Worm (Caenorhabditis elegans) whole organism, L3 larva: Measurements from ENCODE around the gene Y44F5A.1.

Source experiments
- R02D3.7 ChIP-seq: fragments of 150-350 bp; optimal IDR thresholded peaks from 2 replicates; lab custom pipeline; 2014; ENCODE audit warnings: missing biosample characterization, missing genetic modification characterization
- ZK546.5 ChIP-seq: sonication (generic microtip); optimal IDR thresholded peaks from 2 replicates; lab custom pipeline; 2017; ENCODE audit warnings: missing biosample characterization, missing genetic modification characterization
- aly-2 ChIP-seq: fragments of 150-350 bp; optimal IDR thresholded peaks from 2 replicates; lab custom pipeline; 2014; ENCODE audit warnings: missing biosample characterization, missing genetic modification characterization
- ceh-16 ChIP-seq: sonication (generic microtip); optimal IDR thresholded peaks from 2 replicates; lab custom pipeline; 2017; ENCODE audit warnings: missing biosample characterization, missing genetic modification characterization
- ceh-28 ChIP-seq: fragments of 150-350 bp; optimal IDR thresholded peaks from 2 replicates; lab custom pipeline; 2014; ENCODE audit warnings: missing biosample characterization, missing genetic modification reagents, missing genetic modification characterization
- ceh-82 ChIP-seq: fragments of 150-350 bp; optimal IDR thresholded peaks from 2 replicates; lab custom pipeline; 2014; ENCODE audit warnings: missing biosample characterization, missing genetic modification characterization
- ceh-9 ChIP-seq: sonication (generic microtip); optimal IDR thresholded peaks from 2 replicates; lab custom pipeline; 2018; ENCODE audit warnings: missing biosample characterization, missing genetic modification characterization
- egl-5 ChIP-seq: fragments of 150-350 bp; optimal IDR thresholded peaks from 2 replicates; lab custom pipeline; 2017; ENCODE audit warnings: missing biosample characterization, missing genetic modification reagents, missing genetic modification characterization, inconsistent platforms
- elt-1 ChIP-seq: fragments of 150-350 bp; optimal IDR thresholded peaks from 2 replicates; lab custom pipeline; 2014; ENCODE audit warnings: missing biosample characterization, missing genetic modification characterization
- elt-2 ChIP-seq: sonication (generic microtip); optimal IDR thresholded peaks from 2 replicates; lab custom pipeline; 2016; ENCODE audit warnings: missing genetic modification reagents, mild to moderate bottlenecking, missing genetic modification characterization, missing compliant biosample characterization
- elt-3 ChIP-seq, 3 experiments: fragments of 150-350 bp in 1 of 3; sonication (generic microtip) in 2 of 3; optimal IDR thresholded peaks; 2 replicates in 2 of 3; 4 replicates in 1 of 3; lab custom pipeline; 2014 to 2017; ENCODE audit warnings: missing biosample characterization in 3 of 3, missing genetic modification characterization in 3 of 3
- eor-1 ChIP-seq, 2 experiments: fragments of 150-350 bp; optimal IDR thresholded peaks; 2 replicates each; lab custom pipeline; 2014 to 2018; ENCODE audit warnings: missing biosample characterization in 2 of 2, missing genetic modification characterization in 2 of 2
- fkh-10 ChIP-seq: sonication (generic microtip); optimal IDR thresholded peaks from 2 replicates; lab custom pipeline; 2017; ENCODE audit warnings: missing biosample characterization, missing genetic modification reagents, missing genetic modification characterization
- fkh-2 ChIP-seq: fragments of 150-350 bp; optimal IDR thresholded peaks from 2 replicates; lab custom pipeline; 2014; ENCODE audit warnings: missing biosample characterization, missing genetic modification reagents, missing genetic modification characterization
- fos-1 ChIP-seq: fragments of 150-350 bp; optimal IDR thresholded peaks from 2 replicates; lab custom pipeline; 2014; ENCODE audit warnings: missing biosample characterization, missing genetic modification characterization
- hmg-11 ChIP-seq: sonication (generic microtip); optimal IDR thresholded peaks from 2 replicates; lab custom pipeline; 2016; ENCODE audit warnings: missing genetic modification characterization, missing compliant biosample characterization
- jun-1 ChIP-seq: fragments of 150-350 bp; optimal IDR thresholded peaks from 2 replicates; lab custom pipeline; 2014; ENCODE audit warnings: missing biosample characterization, missing genetic modification reagents, missing genetic modification characterization
- lin-39 ChIP-seq: fragments of 150-350 bp; optimal IDR thresholded peaks from 2 replicates; lab custom pipeline; 2018; ENCODE audit warnings: missing biosample characterization, missing genetic modification reagents, missing genetic modification characterization
- mml-1 ChIP-seq: fragments of 150-350 bp; sonication (generic microtip); optimal IDR thresholded peaks from 3 replicates; lab custom pipeline; 2014; ENCODE audit warnings: missing biosample characterization, missing genetic modification characterization
- nfya-1 ChIP-seq: sonication (generic microtip); optimal IDR thresholded peaks from 2 replicates; lab custom pipeline; 2017; ENCODE audit warnings: missing genetic modification characterization, mild to moderate bottlenecking, missing compliant biosample characterization, antibody characterized with exemption, moderate library complexity; ENCODE audit not compliant: insufficient read depth
- nhr-11 ChIP-seq: fragments of 150-350 bp; optimal IDR thresholded peaks from 2 replicates; lab custom pipeline; 2014; ENCODE audit warnings: missing biosample characterization, missing genetic modification characterization
- nhr-12 ChIP-seq: fragments of 150-350 bp; optimal IDR thresholded peaks from 2 replicates; lab custom pipeline; 2014; ENCODE audit warnings: missing biosample characterization, missing genetic modification characterization
- nhr-23 ChIP-seq: fragments of 150-350 bp; optimal IDR thresholded peaks from 2 replicates; lab custom pipeline; 2014; ENCODE audit warnings: missing biosample characterization, missing genetic modification reagents, missing genetic modification characterization
- nhr-237 ChIP-seq: fragments of 150-350 bp; optimal IDR thresholded peaks from 2 replicates; lab custom pipeline; 2014; ENCODE audit warnings: missing biosample characterization, missing genetic modification characterization
- nhr-25 ChIP-seq: sonication (generic microtip); optimal IDR thresholded peaks from 2 replicates; lab custom pipeline; 2017; ENCODE audit warnings: missing biosample characterization, missing genetic modification characterization
- nhr-28 ChIP-seq: fragments of 150-350 bp; optimal IDR thresholded peaks from 2 replicates; lab custom pipeline; 2014; ENCODE audit warnings: missing biosample characterization, missing genetic modification characterization
- nhr-43 ChIP-seq: sonication (generic microtip); optimal IDR thresholded peaks from 2 replicates; lab custom pipeline; 2016; ENCODE audit warnings: mild to moderate bottlenecking, missing genetic modification characterization, missing compliant biosample characterization; ENCODE audit not compliant: poor library complexity, severe bottlenecking
- nhr-67 ChIP-seq: fragments of 150-350 bp; optimal IDR thresholded peaks from 2 replicates; lab custom pipeline; 2014; ENCODE audit warnings: missing biosample characterization, missing genetic modification characterization
- nhr-76 ChIP-seq: fragments of 150-350 bp; sonication (generic microtip); optimal IDR thresholded peaks from 5 replicates; lab custom pipeline; 2014; ENCODE audit warnings: missing biosample characterization, missing genetic modification characterization
- nhr-77 ChIP-seq: fragments of 150-350 bp; optimal IDR thresholded peaks from 2 replicates; lab custom pipeline; 2014; ENCODE audit warnings: missing biosample characterization, missing genetic modification characterization
- pha-4 ChIP-seq: fragments of 150-350 bp; optimal IDR thresholded peaks from 2 replicates; lab custom pipeline; 2014; ENCODE audit warnings: missing biosample characterization, missing genetic modification reagents, missing genetic modification characterization
- sea-2 ChIP-seq: fragments of 150-350 bp; sonication (generic microtip); optimal IDR thresholded peaks from 4 replicates; lab custom pipeline; 2014; ENCODE audit warnings: missing biosample characterization, missing genetic modification reagents, missing genetic modification characterization
- skn-1 ChIP-seq: fragments of 150-350 bp; optimal IDR thresholded peaks from 2 replicates; lab custom pipeline; 2014; ENCODE audit warnings: missing biosample characterization, missing genetic modification characterization
- snpc-4 ChIP-seq: fragments of 150-350 bp; optimal IDR thresholded peaks from 2 replicates; lab custom pipeline; 2014; ENCODE audit warnings: missing biosample characterization, missing genetic modification characterization
- unc-39 ChIP-seq: sonication (generic microtip); optimal IDR thresholded peaks from 4 replicates; lab custom pipeline; 2017; ENCODE audit warnings: missing biosample characterization, missing genetic modification characterization
- unc-62 ChIP-seq: fragments of 150-350 bp; sonication (generic microtip); optimal IDR thresholded peaks from 4 replicates; lab custom pipeline; 2014; ENCODE audit warnings: missing biosample characterization, missing genetic modification reagents, missing genetic modification characterization
- ztf-11 ChIP-seq: fragments of 150-350 bp; optimal IDR thresholded peaks from 2 replicates; lab custom pipeline; 2014; ENCODE audit warnings: missing biosample characterization, missing genetic modification characterization
- ztf-4 ChIP-seq: fragments of 150-350 bp; optimal IDR thresholded peaks from 2 replicates; lab custom pipeline; 2014; ENCODE audit warnings: missing biosample characterization, missing genetic modification characterization

The Y44F5A.1 gene

ce11 chrIII:4234642-4235295, 12.7 kb downstream of the Y44F5A.1 start:
- no peak for TF ChIP-seq elt-2
- TF ChIP-seq nfya-1 = peak; percentile 80

- TF ChIP-seq elt-1 (tag; lab: Kevin White, UChicago) (no peak), nhr-12 (tag; lab: Kevin White, UChicago) (no peak), unc-62 (GFP tag; lab: Kevin White, UChicago) (no peak), aly-2 (no peak), fos-1 (no peak)
These were observed 14.6 kb downstream of the Y44F5A.1 start, which contains the start of gene nhr-20 for ce11 chrIII:4232811-4233269. Gene nhr-20 (minus strand): TSS chrIII:4233219.

- no peak for TF ChIP-seq egl-5
- TF ChIP-seq unc-39 (tag; lab: Kevin White, UChicago) = no peak
- no peak for TF ChIP-seq mml-1 (tag; lab: Kevin White, UChicago)
- no peak for TF ChIP-seq elt-3 (tag; optimal IDR thresholded peaks at IDR 0.05; lab: Kevin White, UChicago)
- no peak for TF ChIP-seq snpc-4 (tag; lab: Kevin White, UChicago)
- no peak for TF ChIP-seq nfya-1
- no peak for TF ChIP-seq jun-1 (tag; lab: Kevin White, UChicago)
- no peak for TF ChIP-seq skn-1
- no peak for TF ChIP-seq ceh-28
- no peak for TF ChIP-seq lin-39 (tag; lab: Kevin White, UChicago)
- TF ChIP-seq elt-1 (tag; lab: Kevin White, UChicago) = no peak
- no peak for TF ChIP-seq nhr-23 (tag; lab: Kevin White, UChicago)
- no peak for TF ChIP-seq nhr-28 (tag; lab: Kevin White, UChicago)
- TF ChIP-seq nhr-76 (tag; lab: Kevin White, UChicago) = no peak
- no peak for TF ChIP-seq ztf-11 (tag; lab: Kevin White, UChicago)
- TF ChIP-seq nhr-43 = no peak
- TF ChIP-seq nhr-77 (tag; lab: Kevin White, UChicago) = no peak
- TF ChIP-seq pha-4 (tag; lab: Kevin White, UChicago) = no peak
These were observed 16.1 kb downstream of the Y44F5A.1 start for ce11 chrIII:4231372-4231771.

ce11 chrIII:4230092-4230491, 17.4 kb downstream of the Y44F5A.1 start:
- TF ChIP-seq R02D3.7 (tag; lab: Kevin White, UChicago) (no peak), elt-3 (tag; optimal IDR thresholded peaks at IDR 0.05; lab: Kevin White, UChicago) (no peak), nhr-12 (tag; lab: Kevin White, UChicago) (no peak), eor-1 (tag; optimal IDR thresholded peaks at IDR 0.05; lab: Kevin White, UChicago) (no peak), nhr-23 (tag; lab: Kevin White, UChicago) (no peak), fkh-10 (GFP tag; lab: Kevin White, UChicago) (no peak), nhr-237 (no peak), nhr-11 (tag; lab: Kevin White, UChicago) (no peak), snpc-4 (tag; lab: Kevin White, UChicago) (no peak), elt-2 (no peak), ZK546.5 (no peak), egl-5 (no peak), ceh-82 (tag; lab: Kevin White, UChicago) (no peak), jun-1 (tag; lab: Kevin White, UChicago) (no peak), nhr-67 (no peak)
- TF ChIP-seq, all 47 proteins: peak for 0

- TF ChIP-seq sea-2 (GFP tag; lab: Kevin White, UChicago) (no peak), jun-1 (tag; lab: Kevin White, UChicago) (no peak), ZK546.5 (no peak), egl-5 (no peak), elt-2 (no peak), ceh-9 (tag; lab: Kevin White, UChicago) (no peak), snpc-4 (tag; lab: Kevin White, UChicago) (no peak), unc-62 (GFP tag; lab: Kevin White, UChicago) (no peak), ceh-28 (no peak), ztf-4 (tag; lab: Kevin White, UChicago) (no peak), nhr-25 (tag; lab: Kevin White, UChicago) (no peak), hmg-11 (tag; lab: Kevin White, UChicago) (no peak), fos-1 (no peak), pha-4 (tag; lab: Kevin White, UChicago) (no peak), fkh-2 (tag; lab: Kevin White, UChicago) (no peak), ceh-16 (tag; lab: Kevin White, UChicago) (no peak)
These were observed 18.6 kb downstream of the Y44F5A.1 start, which contains the start of gene F43C1.5 for ce11 chrIII:4228841-4229240. Gene F43C1.5 (plus strand): TSS chrIII:4229141.
